Fruit fly (Drosophila melanogaster) whole organism, adult: ENCODE measurements around the gene CG10681.

ENCODE experiments used
- CG11617 ChIP-seq: fragments of 200-800 bp; sonication (Bioruptor generic); optimal IDR thresholded peaks from 2 replicates; lab custom pipeline; 2017; ENCODE audit warnings: mild to moderate bottlenecking, missing biosample characterization, missing genetic modification reagents, missing genetic modification characterization
- CG14711 ChIP-seq: fragments of 200-800 bp; sonication (Bioruptor generic); optimal IDR thresholded peaks from 2 replicates; lab custom pipeline; 2018; ENCODE audit warnings: missing biosample characterization, mild to moderate bottlenecking, missing genetic modification characterization, moderate library complexity
- CG33017 ChIP-seq: fragments of 200-800 bp; sonication (Bioruptor generic); optimal IDR thresholded peaks from 2 replicates; lab custom pipeline; 2018; ENCODE audit warnings: missing biosample characterization, mild to moderate bottlenecking, missing genetic modification characterization, moderate library complexity
- CG7045 ChIP-seq: fragments of 200-800 bp; sonication (Bioruptor generic); optimal IDR thresholded peaks from 2 replicates; lab custom pipeline; 2017; ENCODE audit warnings: missing biosample characterization, mild to moderate bottlenecking, missing genetic modification characterization
- CG7101 ChIP-seq: fragments of 200-800 bp; sonication (Bioruptor generic); optimal IDR thresholded peaks from 2 replicates; lab custom pipeline; 2018; ENCODE audit warnings: missing biosample characterization, mild to moderate bottlenecking, missing genetic modification characterization, moderate library complexity
- Hr96 ChIP-seq: fragments of 200-800 bp; sonication (Bioruptor generic); optimal IDR thresholded peaks from 2 replicates; lab custom pipeline; 2016; ENCODE audit warnings: missing biosample characterization, missing genetic modification characterization
- cic ChIP-seq: fragments of 200-800 bp; sonication (Bioruptor generic); optimal IDR thresholded peaks from 2 replicates; lab custom pipeline; 2017; ENCODE audit warnings: missing biosample characterization, mild to moderate bottlenecking, missing genetic modification characterization, moderate library complexity
- cnc ChIP-seq, 2 experiments: fragments of >200 bp; optimal IDR thresholded peaks; 2 replicates each; lab custom pipeline; 2017
- kay ChIP-seq: fragments of 200-800 bp; sonication (Bioruptor generic); peaks from one replicate; lab custom pipeline; 2016; ENCODE audit warnings: missing biosample characterization, missing genetic modification characterization, borderline replicate concordance
- ovo ChIP-seq: fragments of 200-800 bp; sonication (Bioruptor generic); optimal IDR thresholded peaks from 2 replicates; lab custom pipeline; 2016; ENCODE audit warnings: missing biosample characterization, missing genetic modification characterization
- tj ChIP-seq: fragments of 200-800 bp; sonication (Bioruptor generic); optimal IDR thresholded peaks from 3 replicates; lab custom pipeline; 2017; ENCODE audit warnings: missing biosample characterization, mild to moderate bottlenecking, missing genetic modification characterization, moderate library complexity
- toe ChIP-seq: fragments of 200-800 bp; sonication (Bioruptor generic); optimal IDR thresholded peaks from 2 replicates; lab custom pipeline; 2016; ENCODE audit warnings: missing biosample characterization, missing genetic modification characterization

dm6 chr3L:12482917-12483316 is 18.4 kb upstream of the CG10681 start:
- no peak for TF ChIP-seq cnc (optimal IDR thresholded peaks at IDR 0.05; lab: Kevin White, UChicago)
- TF ChIP-seq tj (GFP tag; lab: Kevin White, UChicago), result no peak
- no peak for TF ChIP-seq CG33017 (tag; lab: Kevin White, UChicago)
- TF ChIP-seq CG11617 (GFP tag; lab: Kevin White, UChicago), result no peak
- TF ChIP-seq cic (GFP tag; lab: Kevin White, UChicago), result no peak
- TF ChIP-seq CG7101 (tag; lab: Kevin White, UChicago), result no peak
- TF ChIP-seq Hr96 (GFP tag; lab: Kevin White, UChicago), result no peak
- peak; percentile 21 for TF ChIP-seq kay (GFP tag; lab: Kevin White, UChicago)
- TF ChIP-seq toe, result no peak
- no peak for TF ChIP-seq ovo (GFP tag; lab: Kevin White, UChicago)
- no peak for TF ChIP-seq CG14711 (tag; lab: Kevin White, UChicago)
- no peak for TF ChIP-seq CG7045 (GFP tag; lab: Kevin White, UChicago)
